Fruit fly (Drosophila melanogaster) whole organism, embryonic: ENCODE data around the gene mRpS31.

Experiments used
- CG12071 ChIP-seq: fragments of 200-800 bp; sonication (Bioruptor generic); optimal IDR thresholded peaks from 3 replicates; lab custom pipeline; 2018; ENCODE audit warnings: missing biosample characterization, mild to moderate bottlenecking, missing genetic modification characterization
- CG15269 ChIP-seq: fragments of 200-800 bp; sonication (Bioruptor generic); optimal IDR thresholded peaks from 2 replicates; lab custom pipeline; 2018; ENCODE audit warnings: missing biosample characterization, mild to moderate bottlenecking, missing genetic modification characterization, moderate library complexity
- CG1603 ChIP-seq: fragments of 200-800 bp; sonication (Bioruptor generic); optimal IDR thresholded peaks from 2 replicates; lab custom pipeline; 2019; ENCODE audit warnings: missing biosample characterization, mild to moderate bottlenecking, missing genetic modification characterization, moderate library complexity
- CG16813 ChIP-seq: fragments of 200-800 bp; sonication (Bioruptor generic); IDR thresholded peaks from 3 replicates; pipeline ENCODE4 v1.3.6; 2022; ENCODE audit warnings: missing biosample characterization, missing genetic modification characterization; ENCODE audit not compliant: partially characterized antibody
- CG17186 ChIP-seq: fragments of 200-800 bp; sonication (Bioruptor generic); optimal IDR thresholded peaks from 3 replicates; lab custom pipeline; 2017; ENCODE audit warnings: missing biosample characterization, missing genetic modification reagents, missing genetic modification characterization
- CG18619 ChIP-seq: fragments of 200-800 bp; sonication (Bioruptor generic); optimal IDR thresholded peaks from 3 replicates; lab custom pipeline; 2017; ENCODE audit warnings: missing biosample characterization, mild to moderate bottlenecking, missing genetic modification characterization
- CG2202 ChIP-seq: fragments of 200-800 bp; sonication (Bioruptor generic); optimal IDR thresholded peaks from 2 replicates; lab custom pipeline; 2018; ENCODE audit warnings: missing biosample characterization, mild to moderate bottlenecking, missing genetic modification characterization
- CG30431 ChIP-seq: fragments of 200-800 bp; sonication (Bioruptor generic); optimal IDR thresholded peaks from 2 replicates; lab custom pipeline; 2017; ENCODE audit warnings: missing biosample characterization, missing genetic modification characterization
- CG31441 ChIP-seq: fragments of 200-800 bp; sonication (Bioruptor generic); IDR thresholded peaks from 2 replicates; pipeline ENCODE4 v1.3.6; 2022; ENCODE audit warnings: missing biosample characterization, missing genetic modification characterization
- CG32532 ChIP-seq: fragments of 200-800 bp; sonication (Bioruptor generic); IDR thresholded peaks from 2 replicates; pipeline ENCODE4 v1.3.6; 2022; ENCODE audit warnings: missing biosample characterization, missing genetic modification characterization
- CG32772 ChIP-seq: fragments of 200-800 bp; sonication (Bioruptor generic); IDR thresholded peaks from 2 replicates; pipeline ENCODE4 v1.3.6; 2022; ENCODE audit warnings: missing biosample characterization, missing genetic modification characterization
- CG34422 ChIP-seq: fragments of 200-800 bp; sonication (Bioruptor generic); IDR thresholded peaks from 3 replicates; pipeline ENCODE4 v1.3.6; 2022; ENCODE audit warnings: missing biosample characterization, missing genetic modification characterization
- CG3726 ChIP-seq: fragments of 200-800 bp; sonication (Bioruptor generic); IDR thresholded peaks from 3 replicates; pipeline ENCODE4, ENCODE4 v1.3.6; 2022; ENCODE audit warnings: missing biosample characterization, missing genetic modification characterization
- CG4617 ChIP-seq: fragments of 200-800 bp; sonication (Bioruptor generic); optimal IDR thresholded peaks from 3 replicates; lab custom pipeline; 2016; ENCODE audit warnings: missing biosample characterization, missing genetic modification characterization, borderline replicate concordance
- CG4730 ChIP-seq: fragments of 200-800 bp; sonication (Bioruptor generic); IDR thresholded peaks from 2 replicates; pipeline ENCODE4 v1.3.6; 2022; ENCODE audit warnings: missing biosample characterization, missing genetic modification characterization
- CG7963 ChIP-seq: fragments of 200-800 bp; sonication (Bioruptor generic); IDR thresholded peaks from 3 replicates; pipeline ENCODE4 v1.3.6; 2022; ENCODE audit warnings: missing biosample characterization, missing genetic modification characterization; ENCODE audit not compliant: partially characterized antibody
- Camta ChIP-seq: fragments of 200-800 bp; sonication (Bioruptor generic); optimal IDR thresholded peaks from 2 replicates; lab custom pipeline; 2016; ENCODE audit warnings: missing biosample characterization, missing genetic modification characterization
- CoRest ChIP-seq: fragments of 200-800 bp; sonication (Bioruptor generic); optimal IDR thresholded peaks from 3 replicates; lab custom pipeline; 2018; ENCODE audit warnings: missing biosample characterization, mild to moderate bottlenecking, missing genetic modification characterization, moderate library complexity
- Doc3 ChIP-seq: fragments of 200-800 bp; sonication (Bioruptor generic); IDR thresholded peaks from 3 replicates; pipeline ENCODE4 v1.3.6; 2022; ENCODE audit warnings: missing biosample characterization, missing genetic modification characterization; ENCODE audit not compliant: partially characterized antibody
- Eip74EF ChIP-seq, 2 experiments: fragments of 200-800 bp in 1 of 2; fragments of >200 bp in 1 of 2; sonication (Bioruptor generic) in 1 of 2; optimal IDR thresholded peaks; 2 replicates each; lab custom pipeline; 2017 to 2019; ENCODE audit warnings: missing biosample characterization in 2 of 2, missing genetic modification characterization in 2 of 2, mild to moderate bottlenecking in 1 of 2, moderate library complexity in 1 of 2
- HLHmδ ChIP-seq: fragments of 200-800 bp; sonication (Bioruptor generic); optimal IDR thresholded peaks from 2 replicates; lab custom pipeline; 2018; ENCODE audit warnings: missing biosample characterization, mild to moderate bottlenecking, missing genetic modification characterization, moderate library complexity
- Hr51 ChIP-seq, 2 experiments: fragments of 200-800 bp; sonication (Bioruptor generic); optimal IDR thresholded peaks; 2 replicates in 1 of 2; 3 replicates in 1 of 2; lab custom pipeline; 2016 to 2018; ENCODE audit warnings: missing biosample characterization in 2 of 2, missing genetic modification characterization in 2 of 2, mild to moderate bottlenecking in 1 of 2, moderate library complexity in 1 of 2
- Hsf ChIP-seq: fragments of 200-800 bp; sonication (Bioruptor generic); optimal IDR thresholded peaks from 3 replicates; lab custom pipeline; 2016; ENCODE audit warnings: missing biosample characterization, missing genetic modification characterization
- Nf-YC ChIP-seq: fragments of 200-800 bp; optimal IDR thresholded peaks from 3 replicates; lab custom pipeline; 2019; ENCODE audit warnings: missing biosample characterization, mild to moderate bottlenecking, missing genetic modification characterization, moderate library complexity
- Oli ChIP-seq: fragments of 200-800 bp; sonication (Bioruptor generic); optimal IDR thresholded peaks from 2 replicates; lab custom pipeline; 2018; ENCODE audit warnings: missing biosample characterization, mild to moderate bottlenecking, missing genetic modification characterization, moderate library complexity
- Rx ChIP-seq: fragments of 200-800 bp; sonication (Bioruptor generic); IDR thresholded peaks from 2 replicates; pipeline ENCODE4 v1.3.6; 2022; ENCODE audit warnings: missing biosample characterization, missing genetic modification characterization
- Side ChIP-seq: fragments of 200-800 bp; sonication (Bioruptor generic); optimal IDR thresholded peaks from 2 replicates; lab custom pipeline; 2016; ENCODE audit warnings: missing biosample characterization, missing genetic modification characterization
- al ChIP-seq: fragments of 200-800 bp; sonication (Bioruptor generic); IDR thresholded peaks from 2 replicates; pipeline ENCODE4 v1.3.6; 2022; ENCODE audit warnings: missing biosample characterization, missing genetic modification characterization
- ara ChIP-seq: fragments of 200-800 bp; sonication (Bioruptor generic); IDR thresholded peaks from 2 replicates; pipeline ENCODE4 v1.3.6; 2022; ENCODE audit warnings: missing biosample characterization, missing genetic modification characterization
- ato ChIP-seq: fragments of 200-800 bp; sonication (Bioruptor generic); IDR thresholded peaks from 2 replicates; pipeline ENCODE4 v1.3.6; 2022; ENCODE audit warnings: missing biosample characterization, missing genetic modification characterization; ENCODE audit not compliant: partially characterized antibody
- az2 ChIP-seq: fragments of 200-800 bp; sonication (Bioruptor generic); optimal IDR thresholded peaks from 3 replicates; lab custom pipeline; 2016; ENCODE audit warnings: missing biosample characterization, missing genetic modification characterization
- bcd ChIP-seq: fragments of 200-800 bp; sonication (Bioruptor generic); optimal IDR thresholded peaks from 2 replicates; lab custom pipeline; 2017; ENCODE audit warnings: missing biosample characterization, mild to moderate bottlenecking, missing genetic modification characterization
- bigmax ChIP-seq: fragments of 200-800 bp; sonication (Bioruptor generic); optimal IDR thresholded peaks from 2 replicates; lab custom pipeline; 2018; ENCODE audit warnings: missing biosample characterization, mild to moderate bottlenecking, missing genetic modification characterization
- croc ChIP-seq: fragments of 200-800 bp; sonication (Bioruptor generic); conservative IDR thresholded peaks from 3 replicates; pipeline ENCODE4 v1.3.6; 2022; ENCODE audit warnings: missing biosample characterization, missing genetic modification characterization
- crol ChIP-seq: fragments of 200-800 bp; sonication (Bioruptor generic); IDR thresholded peaks from 2 replicates; pipeline ENCODE4 v1.3.6; 2022; ENCODE audit warnings: missing biosample characterization, missing genetic modification characterization
- disco-r ChIP-seq: fragments of 200-800 bp; sonication (Bioruptor generic); optimal IDR thresholded peaks from 2 replicates; lab custom pipeline; 2016; ENCODE audit warnings: missing biosample characterization, missing genetic modification characterization
- dmrt11E ChIP-seq: fragments of 200-800 bp; sonication (Bioruptor generic); optimal IDR thresholded peaks from 3 replicates; lab custom pipeline; 2018; ENCODE audit warnings: missing biosample characterization, mild to moderate bottlenecking, missing genetic modification characterization, moderate library complexity
- eyg ChIP-seq: fragments of 200-800 bp; sonication (Bioruptor generic); optimal IDR thresholded peaks from 3 replicates; lab custom pipeline; 2016; ENCODE audit warnings: missing biosample characterization, missing genetic modification characterization
- gce ChIP-seq: fragments of 200-800 bp; sonication (Bioruptor generic); IDR thresholded peaks from 3 replicates; pipeline ENCODE4 v1.3.6; 2022; ENCODE audit warnings: missing biosample characterization, missing genetic modification characterization
- h ChIP-seq: fragments of >200 bp; optimal IDR thresholded peaks from 2 replicates; lab custom pipeline; 2017
- hbn ChIP-seq: fragments of 200-800 bp; sonication (Bioruptor generic); IDR thresholded peaks from 2 replicates; pipeline ENCODE4 v1.3.6; 2022; ENCODE audit warnings: missing biosample characterization, missing genetic modification characterization; ENCODE audit not compliant: partially characterized antibody
- hkb ChIP-seq, 2 experiments: fragments of 200-800 bp in 1 of 2; fragments of >200 bp in 1 of 2; sonication (Bioruptor generic) in 1 of 2; IDR thresholded peaks in 1 of 2; optimal IDR thresholded peaks in 1 of 2; 2 replicates each; pipeline versions ENCODE4 v1.3.6 to Lab custom; 2017 to 2022; ENCODE audit warnings: missing biosample characterization in 1 of 2, missing genetic modification characterization in 1 of 2
- kay ChIP-seq: fragments of 200-800 bp; sonication (Bioruptor generic); optimal IDR thresholded peaks from 2 replicates; lab custom pipeline; 2016; ENCODE audit warnings: missing biosample characterization, missing genetic modification characterization
- mirr ChIP-seq: fragments of 200-800 bp; sonication (Bioruptor generic); optimal IDR thresholded peaks from 3 replicates; lab custom pipeline; 2018; ENCODE audit warnings: missing biosample characterization, mild to moderate bottlenecking, missing genetic modification characterization
- onecut ChIP-seq: fragments of 200-800 bp; sonication (Bioruptor generic); IDR thresholded peaks from 2 replicates; pipeline ENCODE4 v1.3.6; 2022; ENCODE audit warnings: missing biosample characterization, missing genetic modification characterization
- org-1 ChIP-seq: fragments of 200-800 bp; sonication (Bioruptor generic); optimal IDR thresholded peaks from 2 replicates; lab custom pipeline; 2017; ENCODE audit warnings: missing biosample characterization, missing genetic modification characterization
- sd ChIP-seq: fragments of 200-800 bp; sonication (Bioruptor generic); optimal IDR thresholded peaks from 3 replicates; lab custom pipeline; 2018; ENCODE audit warnings: missing biosample characterization, mild to moderate bottlenecking, missing genetic modification characterization, moderate library complexity
- tx ChIP-seq: fragments of 200-800 bp; sonication (Bioruptor generic); optimal IDR thresholded peaks from 2 replicates; lab custom pipeline; 2016; ENCODE audit warnings: missing biosample characterization, missing genetic modification characterization
- wek ChIP-seq: fragments of 200-800 bp; sonication (Bioruptor generic); optimal IDR thresholded peaks from 3 replicates; lab custom pipeline; 2018; ENCODE audit warnings: missing biosample characterization, mild to moderate bottlenecking, missing genetic modification characterization, moderate library complexity
- zfh2 ChIP-seq: fragments of 200-800 bp; sonication (Bioruptor generic); optimal IDR thresholded peaks from 2 replicates; lab custom pipeline; 2016; ENCODE audit warnings: missing biosample characterization, missing genetic modification characterization

mRpS31 gene

dm6 chr3L:16048086-16048485 lies 43.1 kb downstream of the mRpS31 start (continued):
- TF ChIP-seq CG17186 (GFP tag; lab: Kevin White, UChicago) (no peak), hkb (optimal IDR thresholded peaks at IDR 0.05; lab: Kevin White, UChicago) (no peak), hkb (GFP tag; IDR thresholded peaks at IDR 0.05; lab: Robert Waterston, UW) (peak; percentile 56), wek (GFP tag; lab: Kevin White, UChicago) (no peak), CG30431 (GFP tag; lab: Kevin White, UChicago) (peak; percentile 20), ato (no peak), Hsf (GFP tag; lab: Kevin White, UChicago) (peak; percentile 32), CG31441 (no peak), CG18619 (GFP tag; lab: Kevin White, UChicago) (peak; percentile 10), CG34422 (no peak), az2 (GFP tag; lab: Kevin White, UChicago) (no peak), onecut (GFP tag; lab: Robert Waterston, UW) (0 out of 2 replicates have a peak, but pooled peaks have one; percentile 28), hbn (no peak), CG2202 (no peak), Camta (no peak), Oli (tag; lab: Kevin White, UChicago) (peak; percentile 49), crol (GFP tag; lab: Robert Waterston, UW) (no peak), CG12071 (GFP tag; lab: Kevin White, UChicago) (peak; percentile 23), CG4617 (GFP tag; lab: Kevin White, UChicago) (no peak), zfh2 (GFP tag; lab: Kevin White, UChicago) (peak; percentile 57), gce (GFP tag; lab: Robert Waterston, UW) (no peak), Doc3 (GFP tag; lab: Robert Waterston, UW) (no peak), CG15269 (tag; lab: Kevin White, UChicago) (peak; percentile 69), bcd (GFP tag; lab: Kevin White, UChicago) (peak; percentile 48), CG4730 (GFP tag; lab: Robert Waterston, UW) (peak; percentile 21; the same call in 1 of the 2 replicates), bigmax (GFP tag; lab: Kevin White, UChicago) (no peak), HLHmδ (no peak), h (lab: Kevin White, UChicago) (no peak), sd (tag; lab: Kevin White, UChicago) (peak; percentile 59), ara (GFP tag; lab: Robert Waterston, UW) (no peak), Nf-YC (tag; lab: Kevin White, UChicago) (peak; percentile 44), Eip74EF (GFP tag; optimal IDR thresholded peaks at IDR 0.05; lab: Kevin White, UChicago) (no peak), eyg (peak; percentile 43), Side (GFP tag; lab: Kevin White, UChicago) (peak; percentile 1), disco-r (GFP tag; lab: Kevin White, UChicago) (no peak), org-1 (peak; percentile 52), CG32772 (GFP tag; lab: Robert Waterston, UW) (no peak), Rx (GFP tag; lab: Robert Waterston, UW) (no peak), al (GFP tag; lab: Robert Waterston, UW) (peak; percentile 56; the same call in 1 of the 2 replicates), CG3726 (GFP tag; lab: Robert Waterston, UW) (no peak), CG16813 (GFP tag; lab: Robert Waterston, UW) (no peak), mirr (GFP tag; lab: Kevin White, UChicago) (no peak), CoRest (tag; lab: Kevin White, UChicago) (peak; percentile 43), dmrt11E (tag; lab: Kevin White, UChicago) (no peak), Hr51 (GFP tag; optimal IDR thresholded peaks at IDR 0.05; lab: Kevin White, UChicago) (peak; percentile 50 to 54), tx (peak; percentile 40), CG1603 (tag; lab: Kevin White, UChicago) (peak; percentile 16), CG32532 (GFP tag; lab: Robert Waterston, UW) (peak; percentile 78), kay (GFP tag; lab: Kevin White, UChicago) (no peak), CG7963 (GFP tag; lab: Robert Waterston, UW) (no peak), croc (GFP tag; lab: Robert Waterston, UW) (no peak)
